Worm (Caenorhabditis elegans) whole organism, L1 larva: ENCODE data around the gene F22F7.12.
A peak's percentile ranks its signal among the peaks of the same experiment; 100 is the strongest.

Source experiments
- C16A3.4 ChIP-seq: fragments of 150-350 bp; optimal IDR thresholded peaks from 2 replicates; lab custom pipeline; 2014; ENCODE audit warnings: missing biosample characterization, missing genetic modification characterization
- C34B4.2 ChIP-seq: sonication (generic microtip); optimal IDR thresholded peaks from 2 replicates; lab custom pipeline; 2017; ENCODE audit warnings: mild to moderate bottlenecking, missing genetic modification characterization, missing compliant biosample characterization
- F16B12.6 ChIP-seq: fragments of 150-350 bp; optimal IDR thresholded peaks from 2 replicates; lab custom pipeline; 2014; ENCODE audit warnings: missing biosample characterization, missing genetic modification characterization
- Y116A8C.19 ChIP-seq: sonication (generic microtip); optimal IDR thresholded peaks from 2 replicates; lab custom pipeline; 2016; ENCODE audit warnings: missing compliant biosample characterization, missing genetic modification characterization, borderline replicate concordance
- aha-1 ChIP-seq: fragments of 150-350 bp; optimal IDR thresholded peaks from 2 replicates; lab custom pipeline; 2014; ENCODE audit warnings: missing biosample characterization, missing genetic modification characterization
- ces-1 ChIP-seq: fragments of 150-350 bp; optimal IDR thresholded peaks from 2 replicates; lab custom pipeline; 2014; ENCODE audit warnings: missing biosample characterization, missing genetic modification reagents, missing genetic modification characterization
- dsc-1 ChIP-seq: sonication (generic microtip); optimal IDR thresholded peaks from 2 replicates; lab custom pipeline; 2016; ENCODE audit warnings: mild to moderate bottlenecking, missing genetic modification characterization, missing compliant biosample characterization
- efl-1 ChIP-seq, 4 experiments: fragments of 150-350 bp; optimal IDR thresholded peaks in 3 of 4; peaks in 1 of 4; 1 replicate in 1 of 4; 2 replicates in 3 of 4; lab custom pipeline; 2014; ENCODE audit warnings: missing biosample characterization in 2 of 4, missing genetic modification characterization in 2 of 4, missing genetic modification reagents in 2 of 4
- efl-3 ChIP-seq: fragments of 200-800 bp; sonication (Bioruptor generic); optimal IDR thresholded peaks from 2 replicates; lab custom pipeline; 2018; ENCODE audit warnings: mild to moderate bottlenecking, missing genetic modification characterization, missing compliant biosample characterization
- egl-13 ChIP-seq: sonication (generic microtip); optimal IDR thresholded peaks from 2 replicates; lab custom pipeline; 2016; ENCODE audit warnings: missing genotype, missing genetic modification reagents, missing genetic modification characterization, missing compliant biosample characterization
- egl-27 ChIP-seq, 2 experiments: fragments of 150-350 bp in 1 of 2; sonication (generic microtip); optimal IDR thresholded peaks; 3 replicates each; lab custom pipeline; 2017 to 2018; ENCODE audit warnings: missing biosample characterization in 2 of 2, missing genetic modification characterization in 2 of 2, missing genetic modification reagents in 2 of 2
- elt-2 ChIP-seq: sonication (generic microtip); optimal IDR thresholded peaks from 2 replicates; lab custom pipeline; 2016; ENCODE audit warnings: missing genetic modification characterization, mild to moderate bottlenecking, inconsistent platforms, missing compliant biosample characterization, missing genetic modification reagents
- elt-3 ChIP-seq, 6 experiments: fragments of 150-350 bp in 1 of 6; sonication (generic microtip); optimal IDR thresholded peaks; 2 replicates each; lab custom pipeline; 2017 to 2018; ENCODE audit warnings: missing biosample characterization in 6 of 6, missing genetic modification characterization in 6 of 6, inconsistent platforms in 1 of 6
- ets-5 ChIP-seq: fragments of 200-800 bp; sonication (Bioruptor generic); IDR thresholded peaks from 2 replicates; pipeline ENCODE4 v1.3.6; 2022; ENCODE audit warnings: missing genetic modification characterization, missing compliant biosample characterization
- fkh-10 ChIP-seq: sonication (generic microtip); optimal IDR thresholded peaks from 2 replicates; lab custom pipeline; 2017; ENCODE audit warnings: missing biosample characterization, missing genetic modification reagents, missing genetic modification characterization
- grh-1 ChIP-seq: fragments of 200-800 bp; sonication (Bioruptor generic); IDR thresholded peaks from 2 replicates; pipeline ENCODE4 v1.3.6; 2022; ENCODE audit warnings: missing genetic modification reagents, missing genetic modification characterization, missing compliant biosample characterization
- hlh-4 ChIP-seq: sonication (generic microtip); optimal IDR thresholded peaks from 2 replicates; lab custom pipeline; 2016; ENCODE audit warnings: mild to moderate bottlenecking, missing genetic modification characterization, missing compliant biosample characterization
- irx-1 ChIP-seq: sonication (generic microtip); optimal IDR thresholded peaks from 2 replicates; lab custom pipeline; 2016; ENCODE audit warnings: missing genetic modification characterization, missing compliant biosample characterization
- isw-1 ChIP-seq: fragments of 200-800 bp; sonication (Bioruptor generic); IDR thresholded peaks from 2 replicates; pipeline ENCODE4 v1.3.6; 2022; ENCODE audit warnings: missing genetic modification characterization, missing compliant biosample characterization
- jun-1 ChIP-seq: fragments of 150-350 bp; optimal IDR thresholded peaks from 2 replicates; lab custom pipeline; 2014; ENCODE audit warnings: missing biosample characterization, missing genetic modification reagents, missing genetic modification characterization
- lin-15B ChIP-seq: fragments of 150-350 bp; sonication (generic microtip); optimal IDR thresholded peaks from 3 replicates; lab custom pipeline; 2014; ENCODE audit warnings: missing biosample characterization, missing genetic modification characterization
- lin-35 ChIP-seq, 2 experiments: fragments of 150-350 bp; optimal IDR thresholded peaks; 2 replicates each; lab custom pipeline; 2014; ENCODE audit warnings: missing biosample characterization in 2 of 2, missing genetic modification characterization in 2 of 2, missing genetic modification reagents in 2 of 2
- lir-3 ChIP-seq: sonication (generic microtip); optimal IDR thresholded peaks from 2 replicates; lab custom pipeline; 2016; ENCODE audit warnings: mild to moderate bottlenecking, missing genetic modification characterization, moderate library complexity, missing compliant biosample characterization; ENCODE audit not compliant: poor library complexity
- lsy-2 ChIP-seq, 2 experiments: fragments of 150-350 bp; optimal IDR thresholded peaks; 2 replicates each; lab custom pipeline; 2014; ENCODE audit warnings: missing biosample characterization in 2 of 2, missing genetic modification characterization in 2 of 2
- mdl-1 ChIP-seq, 2 experiments: fragments of 150-350 bp; optimal IDR thresholded peaks; 2 replicates each; lab custom pipeline; 2014 to 2017; ENCODE audit warnings: missing biosample characterization in 2 of 2, missing genetic modification characterization in 2 of 2, inconsistent platforms in 1 of 2
- mep-1 ChIP-seq: fragments of 150-350 bp; optimal IDR thresholded peaks from 2 replicates; lab custom pipeline; 2014; ENCODE audit warnings: missing biosample characterization, missing genetic modification characterization
- nhr-19 ChIP-seq: fragments of 200-800 bp; sonication (Bioruptor generic); conservative IDR thresholded peaks from 2 replicates; pipeline ENCODE4 v1.3.6; 2022; ENCODE audit warnings: missing genetic modification characterization, missing compliant biosample characterization
- nhr-47 ChIP-seq: sonication (generic microtip); optimal IDR thresholded peaks from 2 replicates; lab custom pipeline; 2016; ENCODE audit warnings: mild to moderate bottlenecking, missing genetic modification characterization, moderate library complexity, missing compliant biosample characterization
- nhr-71 ChIP-seq: sonication (generic microtip); optimal IDR thresholded peaks from 2 replicates; lab custom pipeline; 2016; ENCODE audit warnings: mild to moderate bottlenecking, missing genetic modification characterization, moderate library complexity, missing compliant biosample characterization
- nhr-85 ChIP-seq: sonication (generic microtip); peaks from one replicate; lab custom pipeline; 2016; ENCODE audit warnings: missing genetic modification characterization, inconsistent platforms, missing compliant biosample characterization
- pax-3 ChIP-seq: fragments of 200-800 bp; sonication (Bioruptor generic); optimal IDR thresholded peaks from 2 replicates; lab custom pipeline; 2018; ENCODE audit warnings: mild to moderate bottlenecking, missing genetic modification characterization, moderate library complexity, missing compliant biosample characterization
- rnt-1 ChIP-seq: sonication (generic microtip); optimal IDR thresholded peaks from 2 replicates; lab custom pipeline; 2016; ENCODE audit warnings: mild to moderate bottlenecking, missing genetic modification characterization, moderate library complexity, missing compliant biosample characterization
- skn-1 ChIP-seq: fragments of 150-350 bp; optimal IDR thresholded peaks from 2 replicates; lab custom pipeline; 2014; ENCODE audit warnings: missing biosample characterization, missing genetic modification characterization
- snpc-4 ChIP-seq: fragments of 150-350 bp; optimal IDR thresholded peaks from 2 replicates; lab custom pipeline; 2014; ENCODE audit warnings: missing biosample characterization, missing genetic modification characterization
- snu-23 ChIP-seq: sonication (generic microtip); optimal IDR thresholded peaks from 2 replicates; lab custom pipeline; 2016; ENCODE audit warnings: missing genetic modification characterization, missing compliant biosample characterization
- sup-37 ChIP-seq: fragments of 200-800 bp; sonication (Bioruptor generic); optimal IDR thresholded peaks from 2 replicates; lab custom pipeline; 2018; ENCODE audit warnings: mild to moderate bottlenecking, missing genetic modification characterization, missing compliant biosample characterization
- unc-130 ChIP-seq: fragments of 150-350 bp; optimal IDR thresholded peaks from 2 replicates; lab custom pipeline; 2017; ENCODE audit warnings: missing biosample characterization, missing genetic modification characterization, inconsistent platforms
- unc-86 ChIP-seq: sonication (generic microtip); optimal IDR thresholded peaks from 2 replicates; lab custom pipeline; 2016; ENCODE audit warnings: missing genetic modification characterization, missing compliant biosample characterization
- vab-15 ChIP-seq: sonication (generic microtip); optimal IDR thresholded peaks from 2 replicates; lab custom pipeline; 2017; ENCODE audit warnings: missing genotype, mild to moderate bottlenecking, missing genetic modification characterization, missing compliant biosample characterization
- xbp-1 ChIP-seq: sonication (generic microtip); optimal IDR thresholded peaks from 2 replicates; lab custom pipeline; 2016; ENCODE audit warnings: missing genetic modification characterization, missing compliant biosample characterization
- zag-1 ChIP-seq: fragments of 150-350 bp; optimal IDR thresholded peaks from 2 replicates; lab custom pipeline; 2014; ENCODE audit warnings: missing biosample characterization, missing genetic modification characterization
- ztf-4 ChIP-seq: fragments of 150-350 bp; optimal IDR thresholded peaks from 2 replicates; lab custom pipeline; 2014; ENCODE audit warnings: missing biosample characterization, missing genetic modification characterization

The F22F7.12 gene

DNA sequence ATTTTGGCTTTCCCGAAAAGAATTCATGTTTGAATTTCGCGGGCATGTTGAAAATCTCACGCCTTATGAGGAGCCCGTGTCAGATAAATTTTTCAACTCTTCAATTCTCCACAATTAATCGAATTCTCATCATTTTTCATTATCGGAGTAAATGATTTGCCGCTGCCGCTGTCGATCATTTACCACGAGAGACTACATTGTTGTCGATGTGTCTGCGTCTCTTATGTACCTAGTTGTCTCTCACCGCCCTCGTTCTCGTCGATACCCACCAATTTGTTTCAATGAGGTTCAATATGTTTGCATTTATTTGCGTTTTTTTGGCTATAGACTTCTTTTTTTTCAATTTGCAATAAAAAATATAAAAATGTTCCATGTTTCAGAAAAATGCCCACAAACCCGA lies 47.8 kb upstream of the F22F7.12 start, which contains the start of gene nhr-13 (continued):
- TF ChIP-seq pax-3 (tag; lab: Kevin White, UChicago) (no peak), rnt-1 (tag; lab: Kevin White, UChicago) (peak; percentile 18), nhr-19 (GFP tag; lab: Robert Waterston, UW) (no peak), irx-1 (tag; lab: Kevin White, UChicago) (no peak), lin-15B (no peak), jun-1 (tag; lab: Kevin White, UChicago) (no peak), C16A3.4 (tag; lab: Kevin White, UChicago) (no peak), elt-2 (tag; lab: Kevin White, UChicago) (peak; percentile 50), nhr-71 (no peak), ztf-4 (tag; lab: Kevin White, UChicago) (no peak), egl-13 (tag; lab: Kevin White, UChicago) (no peak), dsc-1 (tag; lab: Kevin White, UChicago) (peak; percentile 64), C34B4.2 (no peak), lin-35 (GFP tag; optimal IDR thresholded peaks at IDR 0.05; lab: Kevin White, UChicago) (peak in 1 of 2 experiments; percentile 36)

DNA sequence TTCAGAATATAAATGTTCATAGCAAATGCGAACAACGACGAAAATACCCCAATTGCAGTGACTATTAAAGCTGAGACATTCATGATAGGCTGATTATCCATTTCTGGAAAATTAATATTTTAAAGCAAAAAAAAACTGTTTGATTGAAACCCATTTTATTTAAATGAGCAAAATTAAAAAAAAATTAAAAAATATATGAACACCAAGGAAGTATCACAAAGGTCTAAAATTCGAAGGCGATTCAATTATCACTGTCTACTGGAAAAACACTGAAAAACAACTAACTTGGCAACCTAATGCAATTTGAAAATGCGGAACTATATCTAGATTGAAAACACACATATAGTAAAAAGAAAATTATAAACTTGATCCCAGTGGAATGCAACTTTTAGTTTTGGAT lies 46.8 kb upstream of the F22F7.12 start, which contains the start of gene srbc-42:
TSS of gene srbc-42 (minus strand) at position 101 of the 400 bp plus-strand sequence.
- TF ChIP-seq C16A3.4 (tag; lab: Kevin White, UChicago) (no peak), skn-1 (no peak), pax-3 (tag; lab: Kevin White, UChicago) (no peak), egl-13 (tag; lab: Kevin White, UChicago) (no peak), ets-5 (GFP tag; lab: Robert Waterston, UW) (no peak), vab-15 (no peak), fkh-10 (GFP tag; lab: Kevin White, UChicago) (no peak), mep-1 (no peak), xbp-1 (tag; lab: Kevin White, UChicago) (no peak), nhr-19 (GFP tag; lab: Robert Waterston, UW) (no peak), lsy-2 (tag; optimal IDR thresholded peaks at IDR 0.05; lab: Kevin White, UChicago) (no peak)

DNA sequence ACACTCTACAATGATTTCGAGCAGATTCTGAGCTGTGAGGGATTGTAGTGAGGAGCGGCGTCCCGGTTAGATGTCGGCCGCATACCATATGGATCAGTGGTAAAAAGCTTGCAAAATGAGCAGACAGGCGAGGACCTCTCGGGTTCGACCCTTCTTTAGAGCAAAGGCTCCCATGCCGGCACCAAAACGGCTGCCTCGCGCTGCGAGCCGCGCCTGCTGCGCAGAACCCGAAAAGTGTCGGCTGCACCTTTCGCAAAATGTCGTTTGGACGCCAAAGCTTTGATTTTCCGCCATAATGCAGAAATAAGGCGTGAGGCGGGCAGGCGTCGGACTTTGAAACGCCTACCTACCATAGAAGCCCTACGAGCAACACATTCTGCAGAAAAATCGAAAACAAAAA lies 46.1 kb upstream of the F22F7.12 start:
- TF ChIP-seq ces-1 = no peak
- no peak for TF ChIP-seq Y116A8C.19 (tag; lab: Kevin White, UChicago)
- no peak for TF ChIP-seq egl-27 (tag; optimal IDR thresholded peaks at IDR 0.05; lab: Kevin White, UChicago)
- no peak for TF ChIP-seq elt-3 (tag; optimal IDR thresholded peaks at IDR 0.05; lab: Kevin White, UChicago)
- TF ChIP-seq fkh-10 (GFP tag; lab: Kevin White, UChicago) = no peak
- TF ChIP-seq sup-37 = no peak
- no peak for TF ChIP-seq F16B12.6 (tag; lab: Kevin White, UChicago)
- no peak for TF ChIP-seq efl-3 (GFP tag; lab: Kevin White, UChicago)
- no peak for TF ChIP-seq grh-1 (GFP tag; lab: Robert Waterston, UW)
- TF ChIP-seq unc-86 (tag; lab: Kevin White, UChicago) = no peak
- TF ChIP-seq snpc-4 (tag; lab: Kevin White, UChicago) = no peak
- TF ChIP-seq nhr-85 = no peak
- TF ChIP-seq efl-1 (optimal IDR thresholded peaks at IDR 0.05; lab: Kevin White, UChicago) = no peak
- TF ChIP-seq efl-1 (GFP tag; optimal IDR thresholded peaks at IDR 0.05 in 1 of 2; lab: Kevin White, UChicago) = no peak
- no peak for TF ChIP-seq lir-3 (tag; lab: Kevin White, UChicago)
- no peak for TF ChIP-seq hlh-4
- TF ChIP-seq, all 84 proteins: peak for 0

DNA sequence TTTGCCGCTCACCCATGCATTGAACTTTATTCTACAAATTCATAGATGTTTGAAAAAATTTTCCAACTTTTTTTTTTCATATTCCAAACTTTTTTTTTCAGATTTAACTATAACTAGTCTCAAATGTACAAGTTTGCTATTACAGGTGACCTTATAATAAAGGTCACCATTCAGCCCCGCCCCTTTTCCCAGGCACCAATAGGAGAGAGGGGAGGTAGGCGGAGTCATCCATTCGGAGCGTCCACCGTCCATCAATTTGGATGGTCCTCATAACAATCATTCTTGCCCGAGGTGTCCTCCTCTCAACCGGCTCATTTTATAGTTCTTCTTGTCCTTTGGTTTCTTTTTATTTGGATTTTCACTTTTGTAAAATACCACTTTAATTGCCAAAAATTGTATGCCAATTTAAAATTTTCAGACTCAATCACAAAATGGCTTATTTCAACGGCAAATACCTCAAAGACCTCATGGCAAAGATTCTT lies 43.6 kb upstream of the F22F7.12 start, which contains the start of gene Y5H2B.3:
TSS of gene Y5H2B.3 (plus strand) at position 432 of the 482 bp plus-strand sequence.
- TF ChIP-seq F16B12.6 (tag; lab: Kevin White, UChicago) (no peak), mep-1 (no peak), nhr-47 (tag; lab: Kevin White, UChicago) (no peak), isw-1 (GFP tag; lab: Robert Waterston, UW) (no peak), zag-1 (tag; lab: Kevin White, UChicago) (no peak), mdl-1 (tag; optimal IDR thresholded peaks at IDR 0.05; lab: Kevin White, UChicago) (no peak), unc-130 (tag; lab: Kevin White, UChicago) (no peak), lsy-2 (tag; optimal IDR thresholded peaks at IDR 0.05; lab: Kevin White, UChicago) (no peak), snu-23 (GFP tag; lab: Kevin White, UChicago) (no peak), efl-3 (GFP tag; lab: Kevin White, UChicago) (no peak), lin-35 (GFP tag; optimal IDR thresholded peaks at IDR 0.05; lab: Kevin White, UChicago) (no peak), aha-1 (tag; lab: Kevin White, UChicago) (no peak), ets-5 (GFP tag; lab: Robert Waterston, UW) (no peak)
- TF ChIP-seq, all 84 proteins: peak for 0
